Fruit fly (Drosophila melanogaster): ENCODE results near the gene CG43843.
A peak's percentile ranks its signal among the peaks of the same experiment; 100 is the strongest.

CG43843 gene

DNA sequence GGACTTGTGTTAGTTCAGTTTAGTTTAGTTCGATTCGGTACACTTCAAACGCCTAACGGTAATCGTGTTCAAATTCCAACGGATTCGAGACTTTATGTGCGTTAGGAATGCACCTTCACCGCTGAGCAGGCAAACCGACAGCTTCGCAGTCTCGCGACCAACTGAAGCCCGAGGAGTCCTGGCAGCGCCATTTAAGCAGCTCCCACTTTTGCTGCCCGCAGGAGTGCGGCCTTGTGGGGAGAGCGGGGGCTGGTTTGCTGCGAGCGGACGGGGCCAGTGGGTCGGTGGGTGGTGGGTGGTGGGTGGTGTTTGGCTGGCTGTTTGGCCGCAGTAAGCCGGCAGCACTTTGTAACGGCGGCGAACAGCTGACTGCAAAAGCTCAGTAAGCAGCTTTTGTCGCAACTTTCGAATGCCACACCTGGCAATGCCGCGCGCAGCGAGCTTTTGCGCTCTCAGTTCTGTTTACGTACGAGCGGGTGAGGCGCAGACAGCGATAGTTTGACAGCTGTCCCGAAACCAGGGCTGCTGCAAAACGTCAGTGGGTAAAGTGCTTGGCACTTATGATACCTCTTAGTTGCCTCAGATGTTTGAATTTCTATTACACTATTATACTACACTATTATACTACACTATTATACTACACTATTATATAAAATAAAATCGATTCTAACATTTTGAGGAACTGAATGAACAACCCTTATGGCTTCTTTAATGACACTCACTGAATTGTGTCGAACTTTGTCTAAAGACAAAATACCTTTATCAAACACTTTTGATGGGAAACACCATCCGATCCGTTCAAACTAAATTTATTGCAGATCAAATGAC, 19.3 kb upstream of the CG43843 start, which contains the start of gene CG32547 (continued):
- TF ChIP-seq CG7839 (tag; optimal IDR thresholded peaks at IDR 0.05) (peak; percentile 21), CG3838 (GFP tag; optimal IDR thresholded peaks at IDR 0.05) (no peak), C15 (GFP tag; IDR thresholded peaks at IDR 0.05) (no peak), Hr51 (GFP tag; optimal IDR thresholded peaks at IDR 0.05) (peak in 1 of 2 experiments; percentile 17), Dbx (GFP tag; IDR thresholded peaks at IDR 0.05) (0 out of 3 replicates have a peak, but pooled peaks have one; percentile 7), CG17912 (GFP tag; optimal IDR thresholded peaks at IDR 0.05) (no peak), crp (GFP tag; optimal IDR thresholded peaks at IDR 0.05) (peak in 1 of 2 experiments; percentile 78)

DNA sequence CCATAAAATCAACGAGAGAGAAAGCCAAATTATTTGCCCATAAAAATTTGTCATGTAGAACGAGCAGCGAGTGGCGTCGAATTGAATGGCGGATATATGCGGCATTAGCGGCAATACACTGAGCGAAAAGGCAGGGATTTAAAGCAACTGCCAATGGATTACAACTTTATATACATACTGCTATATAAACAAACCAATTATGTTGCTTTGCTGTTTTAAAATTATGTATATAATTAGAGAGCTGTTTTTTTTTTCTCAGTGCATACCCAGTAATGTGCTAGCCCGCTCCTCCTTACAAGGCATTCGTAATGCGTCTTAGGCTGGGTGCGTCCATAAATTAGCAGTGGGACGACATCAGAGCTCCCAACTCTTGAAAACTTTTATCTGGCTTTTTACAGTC, 7.7 kb upstream of the CG43843 start:
- TF ChIP-seq CG33213 (GFP tag; optimal IDR thresholded peaks at IDR 0.05) (no peak), CG10209 (GFP tag; optimal IDR thresholded peaks at IDR 0.05) (peak; percentile 10), Neu2 (GFP tag; optimal IDR thresholded peaks at IDR 0.05; ENCODE audit: borderline replicate concordance) (no peak), ash1 (GFP tag; optimal IDR thresholded peaks at IDR 0.05) (no peak), Fer3 (tag; optimal IDR thresholded peaks at IDR 0.05) (peak; percentile 30), CG16863 (GFP tag; optimal IDR thresholded peaks at IDR 0.05) (no peak), CG12942 (GFP tag; optimal IDR thresholded peaks at IDR 0.05) (no peak), fd96Cb (tag; optimal IDR thresholded peaks at IDR 0.05) (no peak), lilli (GFP tag; optimal IDR thresholded peaks at IDR 0.05) (peak; percentile 42), CG6175 (GFP tag; IDR thresholded peaks at IDR 0.05) (no peak), vnd (GFP tag; IDR thresholded peaks at IDR 0.05; ENCODE audit: partially characterized antibody) (no peak), Nf-YC (tag; optimal IDR thresholded peaks at IDR 0.05) (no peak), CG12236 (GFP tag; optimal IDR thresholded peaks at IDR 0.05) (no peak), dimm (GFP tag; IDR thresholded peaks at IDR 0.05) (no peak), en (GFP tag; optimal IDR thresholded peaks at IDR 0.05) (no peak), CG4282 (GFP tag; optimal IDR thresholded peaks at IDR 0.05) (no peak), gce (GFP tag; IDR thresholded peaks at IDR 0.05) (no peak), sens (GFP tag) (peak; percentile 70), CG9876 (GFP tag; optimal IDR thresholded peaks at IDR 0.05) (no peak), bbx (GFP tag; IDR thresholded peaks at IDR 0.05; ENCODE audit: partially characterized antibody) (no peak), Hr51 (GFP tag; optimal IDR thresholded peaks at IDR 0.05) (peak in 1 of 2 experiments; percentile 14), CG15011 (GFP tag; optimal IDR thresholded peaks at IDR 0.05) (no peak), HLH54F (GFP tag; optimal IDR thresholded peaks at IDR 0.05) (no peak), lbe (GFP tag; optimal IDR thresholded peaks at IDR 0.05) (no peak), CG2120 (GFP tag; optimal IDR thresholded peaks at IDR 0.05) (peak; percentile 68), sr (GFP tag; IDR thresholded peaks at IDR 0.05) (no peak), Opbp (GFP tag; IDR thresholded peaks at IDR 0.05; ENCODE audit: partially characterized antibody) (no peak), Rx (GFP tag; IDR thresholded peaks at IDR 0.05) (no peak), CG17359 (tag; optimal IDR thresholded peaks at IDR 0.05) (peak; percentile 12), CG32767 (GFP tag; IDR thresholded peaks at IDR 0.05) (no peak), aop (GFP tag; IDR thresholded peaks at IDR 0.05) (no peak), gro (GFP tag; optimal IDR thresholded peaks at IDR 0.05) (no peak), Vsx1 (GFP tag; optimal IDR thresholded peaks at IDR 0.05) (no peak), CG30403 (GFP tag; optimal IDR thresholded peaks at IDR 0.05) (peak; percentile 2), pb (GFP tag; optimal IDR thresholded peaks at IDR 0.05) (no peak), CG13123 (GFP tag; optimal IDR thresholded peaks at IDR 0.05) (no peak), Hmx (GFP tag; optimal IDR thresholded peaks at IDR 0.05) (no peak), so (GFP tag; IDR thresholded peaks at IDR 0.05) (no peak), phol (tag; optimal IDR thresholded peaks at IDR 0.05) (peak; percentile 5), lola (GFP tag; optimal IDR thresholded peaks at IDR 0.05) (no peak), YL-1 (GFP tag; optimal IDR thresholded peaks at IDR 0.05) (no peak)
